Fruit fly (Drosophila melanogaster) whole organism, embryonic: ENCODE measurements around the gene CG13896.
A peak's percentile ranks its signal among the peaks of the same experiment; 100 is the strongest.

Experiments
- CG10209 ChIP-seq: fragments of 200-800 bp; sonication (Bioruptor generic); optimal IDR thresholded peaks from 3 replicates; lab custom pipeline; 2017; ENCODE audit warnings: missing biosample characterization, mild to moderate bottlenecking, missing genetic modification characterization, missing genetic modification reagents
- CG11695 ChIP-seq: fragments of 200-800 bp; sonication (Bioruptor generic); IDR thresholded peaks from 3 replicates; pipeline ENCODE4 v1.3.6; 2022; ENCODE audit warnings: missing biosample characterization, missing genetic modification characterization
- CG12219 ChIP-seq: fragments of 200-800 bp; sonication (Bioruptor generic); optimal IDR thresholded peaks from 3 replicates; lab custom pipeline; 2018; ENCODE audit warnings: missing biosample characterization, mild to moderate bottlenecking, missing genetic modification characterization
- CG12744 ChIP-seq: fragments of 200-800 bp; sonication (Bioruptor generic); optimal IDR thresholded peaks from 2 replicates; lab custom pipeline; 2016; ENCODE audit warnings: missing biosample characterization, missing genetic modification characterization
- CG12769 ChIP-seq: fragments of 200-800 bp; sonication (Bioruptor generic); optimal IDR thresholded peaks from 2 replicates; lab custom pipeline; 2019; ENCODE audit warnings: missing biosample characterization, mild to moderate bottlenecking, missing genetic modification characterization, moderate library complexity
- CG13287 ChIP-seq: fragments of 200-800 bp; sonication (Bioruptor generic); IDR thresholded peaks from 2 replicates; pipeline ENCODE4 v1.3.6; 2022; ENCODE audit warnings: missing biosample characterization, missing genetic modification characterization; ENCODE audit not compliant: partially characterized antibody
- CG14710 ChIP-seq: fragments of 200-800 bp; sonication (Bioruptor generic); optimal IDR thresholded peaks from 3 replicates; lab custom pipeline; 2019; ENCODE audit warnings: missing biosample characterization, mild to moderate bottlenecking, missing genetic modification characterization, moderate library complexity
- CG15514 ChIP-seq: fragments of 200-800 bp; sonication (Bioruptor generic); optimal IDR thresholded peaks from 3 replicates; lab custom pipeline; 2017; ENCODE audit warnings: missing biosample characterization, missing genetic modification characterization, mild to moderate bottlenecking, moderate library complexity, missing genetic modification reagents
- CG17328 ChIP-seq: fragments of 200-800 bp; sonication (Bioruptor generic); IDR thresholded peaks from 2 replicates; pipeline ENCODE4 v1.3.6; 2022; ENCODE audit warnings: missing biosample characterization, missing genetic modification characterization
- CG17385 ChIP-seq: fragments of 200-800 bp; sonication (Bioruptor generic); optimal IDR thresholded peaks from 3 replicates; lab custom pipeline; 2018; ENCODE audit warnings: missing biosample characterization, mild to moderate bottlenecking, missing genetic modification characterization
- CG17568 ChIP-seq: fragments of 200-800 bp; sonication (Bioruptor generic); optimal IDR thresholded peaks from 2 replicates; lab custom pipeline; 2018; ENCODE audit warnings: missing biosample characterization, mild to moderate bottlenecking, missing genetic modification characterization, moderate library complexity
- CG2199 ChIP-seq: fragments of 200-800 bp; sonication (Bioruptor generic); IDR thresholded peaks from 3 replicates; pipeline ENCODE4 v1.3.6; 2022; ENCODE audit warnings: missing biosample characterization, missing genetic modification characterization
- CG3163 ChIP-seq: fragments of 200-800 bp; sonication (Bioruptor generic); optimal IDR thresholded peaks from 3 replicates; lab custom pipeline; 2016; ENCODE audit warnings: missing biosample characterization, missing genetic modification characterization
- CG4328 ChIP-seq: fragments of 200-800 bp; sonication (Bioruptor generic); optimal IDR thresholded peaks from 3 replicates; lab custom pipeline; 2017; ENCODE audit warnings: missing biosample characterization, missing genetic modification reagents, missing genetic modification characterization
- CG4360 ChIP-seq: fragments of 200-800 bp; sonication (Bioruptor generic); IDR thresholded peaks from 2 replicates; pipeline ENCODE4 v1.3.6; 2022; ENCODE audit warnings: missing biosample characterization, missing genetic modification characterization
- CG4424 ChIP-seq: fragments of 200-800 bp; sonication (Bioruptor generic); optimal IDR thresholded peaks from 3 replicates; lab custom pipeline; 2016; ENCODE audit warnings: missing biosample characterization, missing genetic modification characterization
- CG4707 ChIP-seq: fragments of 200-800 bp; sonication (Bioruptor generic); optimal IDR thresholded peaks from 2 replicates; lab custom pipeline; 2018; ENCODE audit warnings: missing biosample characterization, mild to moderate bottlenecking, missing genetic modification characterization, moderate library complexity
- CG6254 ChIP-seq: fragments of 200-800 bp; sonication (Bioruptor generic); optimal IDR thresholded peaks from 3 replicates; lab custom pipeline; 2017; ENCODE audit warnings: mild to moderate bottlenecking, missing biosample characterization, missing genetic modification reagents, missing genetic modification characterization
- CG6791 ChIP-seq: fragments of 200-800 bp; sonication (Bioruptor generic); IDR thresholded peaks from 3 replicates; pipeline ENCODE4 v1.3.6; 2022; ENCODE audit warnings: missing biosample characterization, missing genetic modification characterization; ENCODE audit not compliant: partially characterized antibody
- CG6813 ChIP-seq: fragments of 200-800 bp; sonication (Bioruptor generic); optimal IDR thresholded peaks from 2 replicates; lab custom pipeline; 2017; ENCODE audit warnings: missing biosample characterization, missing genetic modification characterization, mild to moderate bottlenecking, moderate library complexity, missing genetic modification reagents
- CG9437 ChIP-seq: fragments of 200-800 bp; sonication (Bioruptor generic); optimal IDR thresholded peaks from 2 replicates; lab custom pipeline; 2018; ENCODE audit warnings: missing biosample characterization, mild to moderate bottlenecking, missing genetic modification characterization
- D ChIP-seq, 2 experiments: fragments of 200-800 bp in 1 of 2; fragments of >200 bp in 1 of 2; sonication (Bioruptor generic) in 1 of 2; optimal IDR thresholded peaks; 2 replicates in 1 of 2; 3 replicates in 1 of 2; lab custom pipeline; 2017; ENCODE audit warnings: mild to moderate bottlenecking in 1 of 2, missing biosample characterization in 1 of 2, missing genetic modification characterization in 1 of 2, missing genetic modification reagents in 1 of 2
- ERR ChIP-seq: fragments of 200-800 bp; sonication (Bioruptor generic); optimal IDR thresholded peaks from 2 replicates; lab custom pipeline; 2016; ENCODE audit warnings: missing biosample characterization, missing genetic modification characterization
- Eip74EF ChIP-seq, 2 experiments: fragments of 200-800 bp in 1 of 2; fragments of >200 bp in 1 of 2; sonication (Bioruptor generic) in 1 of 2; optimal IDR thresholded peaks; 2 replicates each; lab custom pipeline; 2017 to 2019; ENCODE audit warnings: missing biosample characterization in 2 of 2, missing genetic modification characterization in 2 of 2, mild to moderate bottlenecking in 1 of 2, moderate library complexity in 1 of 2
- Gug ChIP-seq: fragments of 200-800 bp; sonication (Bioruptor generic); IDR thresholded peaks from 4 replicates; pipeline ENCODE4 v1.3.6; 2022; ENCODE audit warnings: missing biosample characterization, missing genetic modification characterization
- HLHmδ ChIP-seq: fragments of 200-800 bp; sonication (Bioruptor generic); optimal IDR thresholded peaks from 2 replicates; lab custom pipeline; 2018; ENCODE audit warnings: missing biosample characterization, mild to moderate bottlenecking, missing genetic modification characterization, moderate library complexity
- Hey ChIP-seq: fragments of 200-800 bp; sonication (Bioruptor generic); optimal IDR thresholded peaks from 3 replicates; lab custom pipeline; 2018; ENCODE audit warnings: missing biosample characterization, mild to moderate bottlenecking, missing genetic modification characterization
- HmgD ChIP-seq: fragments of 200-800 bp; sonication (Bioruptor generic); optimal IDR thresholded peaks from 3 replicates; lab custom pipeline; 2016; ENCODE audit warnings: missing biosample characterization, missing genetic modification characterization
- Hr51 ChIP-seq, 2 experiments: fragments of 200-800 bp; sonication (Bioruptor generic); optimal IDR thresholded peaks; 2 replicates in 1 of 2; 3 replicates in 1 of 2; lab custom pipeline; 2016 to 2018; ENCODE audit warnings: missing biosample characterization in 2 of 2, missing genetic modification characterization in 2 of 2, mild to moderate bottlenecking in 1 of 2, moderate library complexity in 1 of 2
- MTF-1 ChIP-seq: fragments of 200-800 bp; sonication (Bioruptor generic); optimal IDR thresholded peaks from 2 replicates; lab custom pipeline; 2018; ENCODE audit warnings: missing biosample characterization, mild to moderate bottlenecking, missing genetic modification characterization, borderline replicate concordance
- Mrtf ChIP-seq: fragments of 200-800 bp; sonication (Bioruptor generic); IDR thresholded peaks from 3 replicates; pipeline ENCODE4 v1.3.6; 2022; ENCODE audit warnings: missing biosample characterization, missing genetic modification characterization
- Ravus ChIP-seq: fragments of 200-800 bp; sonication (Bioruptor generic); IDR thresholded peaks from 2 replicates; pipeline ENCODE4 v1.3.6; 2022; ENCODE audit warnings: missing biosample characterization, missing genetic modification characterization
- Rx ChIP-seq: fragments of 200-800 bp; sonication (Bioruptor generic); IDR thresholded peaks from 2 replicates; pipeline ENCODE4 v1.3.6; 2022; ENCODE audit warnings: missing biosample characterization, missing genetic modification characterization
- Sox100B ChIP-seq: fragments of 200-800 bp; sonication (Bioruptor generic); optimal IDR thresholded peaks from 3 replicates; lab custom pipeline; 2018; ENCODE audit warnings: missing biosample characterization, mild to moderate bottlenecking, missing genetic modification characterization
- bowl ChIP-seq: fragments of 200-800 bp; sonication (Bioruptor generic); IDR thresholded peaks from 2 replicates; pipeline ENCODE4 v1.3.6; 2022; ENCODE audit warnings: missing biosample characterization, missing genetic modification characterization
- cas ChIP-seq: fragments of 200-800 bp; sonication (Bioruptor generic); IDR thresholded peaks from 2 replicates; pipeline ENCODE4 v1.3.6; 2022; ENCODE audit warnings: missing biosample characterization, missing genetic modification characterization
- chinmo ChIP-seq: fragments of 200-800 bp; sonication (Bioruptor generic); IDR thresholded peaks from 4 replicates; pipeline ENCODE4 v1.3.6; 2022; ENCODE audit warnings: missing biosample characterization, missing genetic modification characterization; ENCODE audit not compliant: partially characterized antibody
- crp ChIP-seq, 2 experiments: fragments of 200-800 bp; sonication (Bioruptor generic); optimal IDR thresholded peaks; 2 replicates in 1 of 2; 3 replicates in 1 of 2; lab custom pipeline; 2017; ENCODE audit warnings: missing biosample characterization in 2 of 2, missing genetic modification characterization in 2 of 2, mild to moderate bottlenecking in 1 of 2, moderate library complexity in 1 of 2
- en ChIP-seq: fragments of 200-800 bp; sonication (Bioruptor generic); optimal IDR thresholded peaks from 2 replicates; lab custom pipeline; 2016; ENCODE audit warnings: missing biosample characterization, missing genetic modification characterization
- exex ChIP-seq: fragments of 200-800 bp; sonication (Bioruptor generic); optimal IDR thresholded peaks from 4 replicates; lab custom pipeline; 2018; ENCODE audit warnings: missing biosample characterization, mild to moderate bottlenecking, missing genetic modification characterization, moderate library complexity
- her ChIP-seq: fragments of 200-800 bp; sonication (Bioruptor generic); optimal IDR thresholded peaks from 2 replicates; lab custom pipeline; 2016; ENCODE audit warnings: missing biosample characterization, missing genetic modification characterization
- jing ChIP-seq: fragments of 200-800 bp; sonication (Bioruptor generic); optimal IDR thresholded peaks from 2 replicates; lab custom pipeline; 2018; ENCODE audit warnings: missing biosample characterization, mild to moderate bottlenecking, missing genetic modification characterization
- mirr ChIP-seq: fragments of 200-800 bp; sonication (Bioruptor generic); optimal IDR thresholded peaks from 3 replicates; lab custom pipeline; 2018; ENCODE audit warnings: missing biosample characterization, mild to moderate bottlenecking, missing genetic modification characterization
- org-1 ChIP-seq: fragments of 200-800 bp; sonication (Bioruptor generic); optimal IDR thresholded peaks from 2 replicates; lab custom pipeline; 2017; ENCODE audit warnings: missing biosample characterization, missing genetic modification characterization
- otp ChIP-seq: fragments of 200-800 bp; sonication (Bioruptor generic); IDR thresholded peaks from 3 replicates; pipeline ENCODE4, ENCODE4 v1.3.6; 2022; ENCODE audit warnings: missing biosample characterization, missing genetic modification characterization
- phol ChIP-seq: fragments of 200-800 bp; sonication (Bioruptor generic); optimal IDR thresholded peaks from 3 replicates; lab custom pipeline; 2018; ENCODE audit warnings: missing biosample characterization, mild to moderate bottlenecking, missing genetic modification characterization, moderate library complexity
- sens-2 ChIP-seq: fragments of 200-800 bp; sonication (Bioruptor generic); IDR thresholded peaks from 2 replicates; pipeline ENCODE4 v1.3.6; 2022; ENCODE audit warnings: missing biosample characterization, missing genetic modification characterization
- slbo ChIP-seq: fragments of 200-800 bp; sonication (Bioruptor generic); IDR thresholded peaks from 2 replicates; pipeline ENCODE4 v1.3.6; 2022; ENCODE audit warnings: missing biosample characterization, missing genetic modification characterization
- trem ChIP-seq: fragments of 200-800 bp; optimal IDR thresholded peaks from 3 replicates; lab custom pipeline; 2019; ENCODE audit warnings: missing biosample characterization, mild to moderate bottlenecking, missing genetic modification characterization, moderate library complexity

CG13896 gene

DNA sequence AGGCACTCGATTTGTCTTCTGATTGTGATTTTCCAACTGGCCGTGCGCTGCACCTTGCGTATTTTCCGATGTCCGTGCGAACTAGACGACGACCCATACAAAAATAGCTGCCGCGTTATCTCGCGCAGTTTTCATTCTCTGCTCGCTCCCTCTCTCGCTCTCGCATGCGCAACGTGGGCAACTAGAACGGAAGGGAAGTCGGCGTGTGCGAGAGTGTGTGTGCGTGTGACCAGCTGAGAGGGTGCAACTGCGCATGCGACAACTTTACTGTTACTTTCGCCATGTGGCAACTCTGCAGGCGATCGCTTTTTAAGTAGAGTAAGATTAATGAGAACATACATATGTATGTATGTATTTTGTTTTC, 26.2 kb downstream of the CG13896 start, which contains the start of gene ebd1 (continued):
- TF ChIP-seq CG6813 (GFP tag; lab: Kevin White, UChicago) = no peak
- TF ChIP-seq Hey (tag; lab: Kevin White, UChicago) = no peak
- no peak for TF ChIP-seq Gug (GFP tag; lab: Robert Waterston, UW)
- TF ChIP-seq Eip74EF (GFP tag; optimal IDR thresholded peaks at IDR 0.05; lab: Kevin White, UChicago) = no peak
- no peak for TF ChIP-seq CG17568 (GFP tag; lab: Kevin White, UChicago)
- no peak for TF ChIP-seq en (GFP tag; lab: Kevin White, UChicago)
- TF ChIP-seq CG4707 (GFP tag; lab: Kevin White, UChicago) = peak; percentile 29
- no peak for TF ChIP-seq MTF-1 (GFP tag; lab: Kevin White, UChicago)
- TF ChIP-seq otp (GFP tag; lab: Robert Waterston, UW) = no peak
- TF ChIP-seq mirr (GFP tag; lab: Kevin White, UChicago) = peak; percentile 6
- TF ChIP-seq CG12744 (GFP tag; lab: Kevin White, UChicago) = no peak
- no peak for TF ChIP-seq CG12219
- TF ChIP-seq trem (tag; lab: Kevin White, UChicago) = peak; percentile 39
- no peak for TF ChIP-seq Ravus (GFP tag; lab: Robert Waterston, UW)
- no peak for TF ChIP-seq Sox100B (GFP tag; lab: Kevin White, UChicago)
- 0 out of 4 replicates have a peak, but pooled peaks have one; percentile 47 for TF ChIP-seq chinmo
- TF ChIP-seq D (optimal IDR thresholded peaks at IDR 0.05; lab: Kevin White, UChicago) = peak; percentile 65
- TF ChIP-seq D (GFP tag; optimal IDR thresholded peaks at IDR 0.05; lab: Kevin White, UChicago) = no peak
- TF ChIP-seq CG10209 (GFP tag; lab: Kevin White, UChicago) = no peak
- 0 out of 3 replicates have a peak, but pooled peaks have one; percentile 49 for TF ChIP-seq CG2199
- peak; percentile 89 for TF ChIP-seq HLHmδ (GFP tag; lab: Kevin White, UChicago)
- TF ChIP-seq CG13287 (GFP tag; lab: Robert Waterston, UW) = 0 out of 2 replicates have a peak, but pooled peaks have one; percentile 34
- TF ChIP-seq CG6254 = no peak
- no peak for TF ChIP-seq CG4424 (GFP tag; lab: Kevin White, UChicago)
- TF ChIP-seq CG4328 (GFP tag; lab: Kevin White, UChicago) = peak; percentile 4
- TF ChIP-seq org-1 (GFP tag; lab: Kevin White, UChicago) = no peak
- TF ChIP-seq jing (GFP tag; lab: Kevin White, UChicago) = no peak
- TF ChIP-seq Hr51 (GFP tag; optimal IDR thresholded peaks at IDR 0.05; lab: Kevin White, UChicago) = no peak
- no peak for TF ChIP-seq Rx
- no peak for TF ChIP-seq cas (GFP tag; lab: Robert Waterston, UW)
- peak; percentile 23 for TF ChIP-seq CG15514 (GFP tag; lab: Kevin White, UChicago)
- TF ChIP-seq sens-2 = no peak
- TF ChIP-seq exex (tag; lab: Kevin White, UChicago) = peak; percentile 23
- TF ChIP-seq ERR (GFP tag; lab: Kevin White, UChicago) = no peak
- TF ChIP-seq Mrtf (GFP tag; lab: Robert Waterston, UW) = no peak
- no peak for TF ChIP-seq CG9437 (GFP tag; lab: Kevin White, UChicago)
- no peak for TF ChIP-seq phol (tag; lab: Kevin White, UChicago)
- TF ChIP-seq CG14710 (tag; lab: Kevin White, UChicago) = peak; percentile 1
- no peak for TF ChIP-seq her
- peak in 1 of 2 experiments; percentile 75 for TF ChIP-seq crp (GFP tag; optimal IDR thresholded peaks at IDR 0.05; lab: Kevin White, UChicago)
- TF ChIP-seq bowl (GFP tag; lab: Robert Waterston, UW) = no peak
- 0 out of 2 replicates have a peak, but pooled peaks have one; percentile 5 for TF ChIP-seq CG17328
- peak; percentile 36; the same call in 1 of the 3 replicates for TF ChIP-seq CG6791 (GFP tag; lab: Robert Waterston, UW)
- TF ChIP-seq slbo = no peak
- TF ChIP-seq CG4360 (GFP tag; lab: Robert Waterston, UW) = no peak
- TF ChIP-seq CG17385 (GFP tag; lab: Kevin White, UChicago) = no peak
- TF ChIP-seq CG12769 (tag; lab: Kevin White, UChicago) = no peak
- peak; percentile 45 for TF ChIP-seq CG3163
- no peak for TF ChIP-seq CG11695
- no peak for TF ChIP-seq HmgD
